Worm (Caenorhabditis elegans): ENCODE results near the gene vha-8.

DNA sequence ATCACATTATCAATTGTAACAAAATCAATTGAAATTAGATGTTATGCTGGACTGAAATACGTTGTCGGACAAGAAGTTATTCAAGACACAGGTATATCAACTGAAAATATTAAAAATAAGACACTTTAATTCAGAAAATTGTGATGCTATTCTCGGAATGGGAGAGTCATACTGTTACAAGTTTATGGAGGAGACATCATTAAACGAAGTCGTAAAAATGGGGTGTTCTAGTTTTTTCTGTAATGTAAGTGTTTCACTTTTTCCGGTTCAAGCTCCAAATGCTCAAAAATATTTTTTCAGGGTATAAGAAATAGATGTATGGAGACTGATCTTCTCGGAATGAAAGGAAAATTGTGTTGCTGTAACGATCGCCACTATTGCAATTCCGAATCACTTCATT is 13.9 kb downstream of the vha-8 start, which contains the start of gene C17H12.37:
- TF ChIP-seq tag-97 (GFP tag; IDR thresholded peaks at IDR 0.05) (no peak), lin-15B (tag; optimal IDR thresholded peaks at IDR 0.05) (no peak), nhr-76 (tag; optimal IDR thresholded peaks at IDR 0.05) (no peak), Y105C5A.15 (GFP tag; IDR thresholded peaks at IDR 0.05) (no peak), fos-1 (tag; optimal IDR thresholded peaks at IDR 0.05) (no peak), ztf-11 (tag; optimal IDR thresholded peaks at IDR 0.05) (no peak), egl-27 (tag; optimal IDR thresholded peaks at IDR 0.05) (no peak), nhr-77 (tag; optimal IDR thresholded peaks at IDR 0.05) (no peak), mes-2 (tag; optimal IDR thresholded peaks at IDR 0.05; ENCODE audit: poor library complexity, severe bottlenecking) (no peak), nhr-102 (tag; optimal IDR thresholded peaks at IDR 0.05) (no peak), nhr-28 (tag; optimal IDR thresholded peaks at IDR 0.05) (no peak), nhr-6 (tag; optimal IDR thresholded peaks at IDR 0.05) (no peak), Y5F2A.4 (GFP tag; optimal IDR thresholded peaks at IDR 0.05) (no peak), sdz-12 (GFP tag; optimal IDR thresholded peaks at IDR 0.05) (no peak)

Measured in whole organism, L4 larva.